Fruit fly (Drosophila melanogaster) whole organism, embryonic: Measurements from ENCODE around the gene orb.
A peak's percentile ranks its signal among the peaks of the same experiment; 100 is the strongest.

Experiments
- Awh ChIP-seq: fragments of 200-800 bp; sonication (Bioruptor generic); IDR thresholded peaks from 2 replicates; pipeline ENCODE4, ENCODE4 v1.3.6; 2022; ENCODE audit warnings: missing biosample characterization, missing genetic modification characterization
- BEAF-32 ChIP-seq: fragments of 200-800 bp; sonication (Bioruptor generic); optimal IDR thresholded peaks from 3 replicates; lab custom pipeline; 2017; ENCODE audit warnings: missing biosample characterization, missing genetic modification characterization, mild to moderate bottlenecking, moderate library complexity, missing genetic modification reagents
- CG10366 ChIP-seq: fragments of 200-800 bp; sonication (Bioruptor generic); IDR thresholded peaks from 2 replicates; pipeline ENCODE4 v1.3.6; 2022; ENCODE audit warnings: missing biosample characterization, missing genetic modification characterization
- CG12236 ChIP-seq: fragments of 200-800 bp; sonication (Bioruptor generic); optimal IDR thresholded peaks from 2 replicates; lab custom pipeline; 2016; ENCODE audit warnings: missing biosample characterization, missing genetic modification characterization
- CG12942 ChIP-seq: fragments of 200-800 bp; sonication (Bioruptor generic); optimal IDR thresholded peaks from 3 replicates; lab custom pipeline; 2016; ENCODE audit warnings: missing biosample characterization, missing genetic modification characterization
- CG13287 ChIP-seq: fragments of 200-800 bp; sonication (Bioruptor generic); IDR thresholded peaks from 2 replicates; pipeline ENCODE4 v1.3.6; 2022; ENCODE audit warnings: missing biosample characterization, missing genetic modification characterization; ENCODE audit not compliant: partially characterized antibody
- CG13894 ChIP-seq: fragments of 200-800 bp; sonication (Bioruptor generic); optimal IDR thresholded peaks from 3 replicates; lab custom pipeline; 2018; ENCODE audit warnings: missing biosample characterization, mild to moderate bottlenecking, missing genetic modification characterization, moderate library complexity
- CG14710 ChIP-seq: fragments of 200-800 bp; sonication (Bioruptor generic); optimal IDR thresholded peaks from 3 replicates; lab custom pipeline; 2019; ENCODE audit warnings: missing biosample characterization, mild to moderate bottlenecking, missing genetic modification characterization, moderate library complexity
- CG15011 ChIP-seq: fragments of 200-800 bp; sonication (Bioruptor generic); optimal IDR thresholded peaks from 3 replicates; lab custom pipeline; 2018; ENCODE audit warnings: missing biosample characterization, mild to moderate bottlenecking, missing genetic modification characterization
- CG17186 ChIP-seq: fragments of 200-800 bp; sonication (Bioruptor generic); optimal IDR thresholded peaks from 3 replicates; lab custom pipeline; 2017; ENCODE audit warnings: missing biosample characterization, missing genetic modification reagents, missing genetic modification characterization
- CG17328 ChIP-seq: fragments of 200-800 bp; sonication (Bioruptor generic); IDR thresholded peaks from 2 replicates; pipeline ENCODE4 v1.3.6; 2022; ENCODE audit warnings: missing biosample characterization, missing genetic modification characterization
- CG17385 ChIP-seq: fragments of 200-800 bp; sonication (Bioruptor generic); optimal IDR thresholded peaks from 3 replicates; lab custom pipeline; 2018; ENCODE audit warnings: missing biosample characterization, mild to moderate bottlenecking, missing genetic modification characterization
- CG1832 ChIP-seq: fragments of 200-800 bp; sonication (Bioruptor generic); optimal IDR thresholded peaks from 2 replicates; lab custom pipeline; 2017; ENCODE audit warnings: missing biosample characterization, mild to moderate bottlenecking, missing genetic modification characterization, inconsistent platforms
- CG2678 ChIP-seq: fragments of 200-800 bp; sonication (Bioruptor generic); optimal IDR thresholded peaks from 3 replicates; lab custom pipeline; 2019; ENCODE audit warnings: missing biosample characterization, mild to moderate bottlenecking, missing genetic modification characterization, moderate library complexity
- CG30431 ChIP-seq: fragments of 200-800 bp; sonication (Bioruptor generic); optimal IDR thresholded peaks from 2 replicates; lab custom pipeline; 2017; ENCODE audit warnings: missing biosample characterization, missing genetic modification characterization
- CG31365 ChIP-seq: fragments of 200-800 bp; sonication (Bioruptor generic); optimal IDR thresholded peaks from 2 replicates; lab custom pipeline; 2018; ENCODE audit warnings: missing biosample characterization, mild to moderate bottlenecking, missing genetic modification characterization
- CG3163 ChIP-seq: fragments of 200-800 bp; sonication (Bioruptor generic); optimal IDR thresholded peaks from 3 replicates; lab custom pipeline; 2016; ENCODE audit warnings: missing biosample characterization, missing genetic modification characterization
- CG6254 ChIP-seq: fragments of 200-800 bp; sonication (Bioruptor generic); optimal IDR thresholded peaks from 3 replicates; lab custom pipeline; 2017; ENCODE audit warnings: mild to moderate bottlenecking, missing biosample characterization, missing genetic modification reagents, missing genetic modification characterization
- CG7556 ChIP-seq: fragments of 200-800 bp; sonication (Bioruptor generic); optimal IDR thresholded peaks from 2 replicates; lab custom pipeline; 2017; ENCODE audit warnings: missing biosample characterization, mild to moderate bottlenecking, missing genetic modification characterization
- CG8089 ChIP-seq: fragments of 200-800 bp; sonication (Bioruptor generic); optimal IDR thresholded peaks from 3 replicates; lab custom pipeline; 2016; ENCODE audit warnings: missing biosample characterization, missing genetic modification characterization
- CG8924 ChIP-seq: fragments of 200-800 bp; optimal IDR thresholded peaks from 3 replicates; lab custom pipeline; 2019; ENCODE audit warnings: missing biosample characterization, mild to moderate bottlenecking, missing genetic modification characterization, moderate library complexity
- CG9437 ChIP-seq: fragments of 200-800 bp; sonication (Bioruptor generic); optimal IDR thresholded peaks from 2 replicates; lab custom pipeline; 2018; ENCODE audit warnings: missing biosample characterization, mild to moderate bottlenecking, missing genetic modification characterization
- CG9609 ChIP-seq: fragments of 200-800 bp; sonication (Bioruptor generic); optimal IDR thresholded peaks from 3 replicates; lab custom pipeline; 2016; ENCODE audit warnings: missing biosample characterization, missing genetic modification characterization
- CG9876 ChIP-seq: fragments of 200-800 bp; sonication (Bioruptor generic); optimal IDR thresholded peaks from 2 replicates; lab custom pipeline; 2016; ENCODE audit warnings: missing biosample characterization, missing genetic modification characterization
- Deaf1 ChIP-seq: fragments of 200-800 bp; optimal IDR thresholded peaks from 3 replicates; lab custom pipeline; 2019; ENCODE audit warnings: missing biosample characterization, mild to moderate bottlenecking, missing genetic modification characterization, moderate library complexity
- E2f1 ChIP-seq: fragments of 200-800 bp; sonication (Bioruptor generic); IDR thresholded peaks from 2 replicates; pipeline ENCODE4 v1.3.6; 2022; ENCODE audit warnings: missing biosample characterization, missing genetic modification characterization
- ERR ChIP-seq: fragments of 200-800 bp; sonication (Bioruptor generic); optimal IDR thresholded peaks from 2 replicates; lab custom pipeline; 2016; ENCODE audit warnings: missing biosample characterization, missing genetic modification characterization
- Fer2 ChIP-seq: fragments of 200-800 bp; sonication (Bioruptor generic); optimal IDR thresholded peaks from 2 replicates; lab custom pipeline; 2018; ENCODE audit warnings: missing biosample characterization, mild to moderate bottlenecking, missing genetic modification characterization, moderate library complexity
- H15 ChIP-seq: fragments of 200-800 bp; sonication (Bioruptor generic); IDR thresholded peaks from 3 replicates; pipeline ENCODE4 v1.3.6; 2022; ENCODE audit warnings: missing biosample characterization, missing genetic modification characterization
- Hr39 ChIP-seq: fragments of >200 bp; optimal IDR thresholded peaks from 2 replicates; lab custom pipeline; 2017
- Hsf ChIP-seq: fragments of 200-800 bp; sonication (Bioruptor generic); optimal IDR thresholded peaks from 3 replicates; lab custom pipeline; 2016; ENCODE audit warnings: missing biosample characterization, missing genetic modification characterization
- Lpt ChIP-seq: fragments of >200 bp; optimal IDR thresholded peaks from 2 replicates; lab custom pipeline; 2018; ENCODE audit warnings: missing biosample characterization, missing genetic modification characterization
- Nf-YA ChIP-seq: fragments of 200-800 bp; sonication (Bioruptor generic); IDR thresholded peaks from 2 replicates; pipeline ENCODE4 v1.3.6; 2022; ENCODE audit warnings: missing biosample characterization, missing genetic modification characterization
- Pdp1 ChIP-seq, 2 experiments: fragments of 200-800 bp; sonication (Bioruptor generic); optimal IDR thresholded peaks; 3 replicates each; lab custom pipeline; 2016; ENCODE audit warnings: missing biosample characterization in 2 of 2, missing genetic modification characterization in 2 of 2, mild to moderate bottlenecking in 1 of 2, moderate library complexity in 1 of 2
- Sry-β ChIP-seq: fragments of 200-800 bp; sonication (Bioruptor generic); optimal IDR thresholded peaks from 2 replicates; lab custom pipeline; 2018; ENCODE audit warnings: missing biosample characterization, mild to moderate bottlenecking, missing genetic modification characterization, moderate library complexity
- Xrp1 ChIP-seq: fragments of 200-800 bp; sonication (Bioruptor generic); IDR thresholded peaks from 2 replicates; pipeline ENCODE4 v1.3.6; 2022; ENCODE audit warnings: missing biosample characterization, missing genetic modification characterization
- caup ChIP-seq: fragments of 200-800 bp; sonication (Bioruptor generic); optimal IDR thresholded peaks from 3 replicates; lab custom pipeline; 2017; ENCODE audit warnings: missing biosample characterization, mild to moderate bottlenecking, missing genetic modification characterization, moderate library complexity; ENCODE audit not compliant: severe bottlenecking
- ci ChIP-seq: fragments of 200-800 bp; sonication (Bioruptor generic); IDR thresholded peaks from 3 replicates; pipeline ENCODE4 v1.3.6; 2022; ENCODE audit warnings: missing biosample characterization, missing genetic modification characterization
- disco-r ChIP-seq: fragments of 200-800 bp; sonication (Bioruptor generic); optimal IDR thresholded peaks from 2 replicates; lab custom pipeline; 2016; ENCODE audit warnings: missing biosample characterization, missing genetic modification characterization
- dmrt11E ChIP-seq: fragments of 200-800 bp; sonication (Bioruptor generic); optimal IDR thresholded peaks from 3 replicates; lab custom pipeline; 2018; ENCODE audit warnings: missing biosample characterization, mild to moderate bottlenecking, missing genetic modification characterization, moderate library complexity
- eve ChIP-seq, 2 experiments: fragments of >200 bp; optimal IDR thresholded peaks; 2 replicates each; lab custom pipeline; 2017; ENCODE audit warnings: missing biosample characterization in 2 of 2, missing genetic modification characterization in 2 of 2
- grau ChIP-seq: fragments of 200-800 bp; optimal IDR thresholded peaks from 3 replicates; lab custom pipeline; 2019; ENCODE audit warnings: missing biosample characterization, mild to moderate bottlenecking, missing genetic modification characterization, moderate library complexity
- inv ChIP-seq: fragments of 200-800 bp; sonication (Bioruptor generic); IDR thresholded peaks from 2 replicates; pipeline ENCODE4 v1.3.6; 2022; ENCODE audit warnings: missing biosample characterization, missing genetic modification characterization; ENCODE audit not compliant: partially characterized antibody
- jigr1 ChIP-seq: fragments of 200-800 bp; sonication (Bioruptor generic); IDR thresholded peaks from 3 replicates; pipeline ENCODE4 v1.3.6; 2022; ENCODE audit warnings: missing biosample characterization, missing genetic modification characterization
- mirr ChIP-seq: fragments of 200-800 bp; sonication (Bioruptor generic); optimal IDR thresholded peaks from 3 replicates; lab custom pipeline; 2018; ENCODE audit warnings: missing biosample characterization, mild to moderate bottlenecking, missing genetic modification characterization
- otp ChIP-seq: fragments of 200-800 bp; sonication (Bioruptor generic); IDR thresholded peaks from 3 replicates; pipeline ENCODE4, ENCODE4 v1.3.6; 2022; ENCODE audit warnings: missing biosample characterization, missing genetic modification characterization
- pan ChIP-seq, 4 experiments: fragments of >200 bp in 3 of 4; fragments of 200-800 bp in 1 of 4; sonication (Bioruptor generic) in 1 of 4; optimal IDR thresholded peaks in 3 of 4; IDR thresholded peaks in 1 of 4; 2 replicates each; pipeline versions ENCODE4 v1.3.6 to Lab custom; 2017 to 2022; ENCODE audit warnings: missing biosample characterization in 2 of 4, missing genetic modification characterization in 2 of 4, mixed read lengths in 1 of 4
- shn ChIP-seq: fragments of 200-800 bp; sonication (Bioruptor generic); optimal IDR thresholded peaks from 3 replicates; lab custom pipeline; 2016; ENCODE audit warnings: missing biosample characterization, missing genetic modification characterization
- stc ChIP-seq: fragments of 200-800 bp; sonication (Bioruptor generic); IDR thresholded peaks from 2 replicates; pipeline ENCODE4 v1.3.6; 2022; ENCODE audit warnings: missing biosample characterization, missing genetic modification characterization
- unpg ChIP-seq: fragments of 200-800 bp; sonication (Bioruptor generic); optimal IDR thresholded peaks from 3 replicates; lab custom pipeline; 2018; ENCODE audit warnings: missing biosample characterization, mild to moderate bottlenecking, missing genetic modification characterization, moderate library complexity

orb gene

DNA sequence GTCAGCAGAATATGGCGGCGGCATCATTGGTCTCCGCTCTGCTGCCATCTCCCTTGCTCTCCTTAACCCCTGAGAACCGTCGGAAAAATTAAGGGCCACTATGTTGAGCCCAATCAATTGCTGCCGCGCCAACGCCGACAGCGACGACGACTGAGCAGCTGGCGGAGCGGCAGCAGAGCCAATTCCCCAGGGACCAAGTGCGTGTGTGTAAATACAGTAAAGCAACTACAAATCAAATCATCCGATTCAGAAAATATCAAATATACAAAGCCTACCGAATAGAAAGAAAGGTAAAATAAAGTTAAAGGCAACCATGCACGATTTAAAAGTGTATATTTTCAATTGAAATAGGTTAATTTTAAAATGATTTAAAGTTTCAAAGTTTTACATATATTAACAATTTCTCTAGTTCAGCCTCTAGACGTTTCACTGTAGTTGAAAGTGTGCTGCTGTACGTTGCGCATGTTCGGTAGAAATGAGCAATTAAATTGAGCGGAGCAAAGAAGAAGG lies 68.9 kb downstream of the orb start (continued):
- TF ChIP-seq Awh (GFP tag; lab: Robert Waterston, UW) (no peak), Hr39 (lab: Kevin White, UChicago) (no peak), CG30431 (no peak), grau (tag; lab: Kevin White, UChicago) (peak; percentile 96), CG9437 (GFP tag; lab: Kevin White, UChicago) (no peak), CG31365 (tag; lab: Kevin White, UChicago) (no peak), BEAF-32 (GFP tag; lab: Kevin White, UChicago) (no peak), Deaf1 (tag; lab: Kevin White, UChicago) (peak; percentile 50), CG13894 (peak; percentile 72), unpg (GFP tag; lab: Kevin White, UChicago) (peak; percentile 66), jigr1 (GFP tag; lab: Robert Waterston, UW) (no peak), CG13287 (GFP tag; lab: Robert Waterston, UW) (no peak), Pdp1 (GFP tag; optimal IDR thresholded peaks at IDR 0.05; lab: Kevin White, UChicago) (peak; percentile 40 to 52), eve (GFP tag; optimal IDR thresholded peaks at IDR 0.05; lab: Kevin White, UChicago) (no peak), H15 (GFP tag; lab: Robert Waterston, UW) (no peak), shn (GFP tag; lab: Kevin White, UChicago) (peak; percentile 11), CG8924 (peak; percentile 65), CG12236 (GFP tag; lab: Kevin White, UChicago) (no peak), stc (GFP tag; lab: Robert Waterston, UW) (no peak), ERR (GFP tag; lab: Kevin White, UChicago) (no peak), CG8089 (GFP tag; lab: Kevin White, UChicago) (no peak), CG9876 (GFP tag; lab: Kevin White, UChicago) (peak; percentile 22), Nf-YA (GFP tag; lab: Robert Waterston, UW) (no peak; the same call in 1 of the 2 replicates), CG7556 (GFP tag; lab: Kevin White, UChicago) (peak; percentile 80), CG9609 (GFP tag; lab: Kevin White, UChicago) (no peak), CG17186 (GFP tag; lab: Kevin White, UChicago) (no peak), caup (GFP tag; lab: Kevin White, UChicago) (peak; percentile 15), disco-r (GFP tag; lab: Kevin White, UChicago) (no peak), mirr (no peak), Sry-β (GFP tag; lab: Kevin White, UChicago) (peak; percentile 7), Xrp1 (GFP tag; lab: Robert Waterston, UW) (peak; percentile 60; the same call in 1 of the 2 replicates), CG14710 (peak; percentile 63), inv (GFP tag; lab: Robert Waterston, UW) (no peak), CG10366 (peak; percentile 15; the same call in 1 of the 2 replicates), CG1832 (peak; percentile 66), CG17385 (GFP tag; lab: Kevin White, UChicago) (no peak), otp (GFP tag; lab: Robert Waterston, UW) (no peak), dmrt11E (tag; lab: Kevin White, UChicago) (peak; percentile 47), ci (GFP tag; lab: Robert Waterston, UW) (no peak), CG6254 (GFP tag; lab: Kevin White, UChicago) (peak; percentile 53), CG17328 (0 out of 2 replicates have a peak, but pooled peaks have one; percentile 19), CG12942 (GFP tag; lab: Kevin White, UChicago) (no peak), Fer2 (peak; percentile 20), CG15011 (GFP tag; lab: Kevin White, UChicago) (peak; percentile 48), Hsf (no peak), CG3163 (GFP tag; lab: Kevin White, UChicago) (no peak), CG2678 (tag; lab: Kevin White, UChicago) (peak; percentile 81), Lpt (GFP tag; lab: Kevin White, UChicago) (no peak), pan (optimal IDR thresholded peaks at IDR 0.05; lab: Kevin White, UChicago) (no peak), pan (GFP tag; optimal IDR thresholded peaks at IDR 0.05 in 1 of 2, IDR thresholded peaks at IDR 0.05 in 1 of 2) (peak in 1 of 2 experiments; percentile 15), E2f1 (GFP tag; lab: Robert Waterston, UW) (0 out of 2 replicates have a peak, but pooled peaks have one; percentile 29)
